Worm (Caenorhabditis elegans) whole organism, L3 larva: Measurements from ENCODE around the gene ncs-3.

Source experiments
- jun-1 ChIP-seq: fragments of 150-350 bp; optimal IDR thresholded peaks from 2 replicates; lab custom pipeline; 2014; ENCODE audit warnings: missing biosample characterization, missing genetic modification reagents, missing genetic modification characterization
- nhr-12 ChIP-seq: fragments of 150-350 bp; optimal IDR thresholded peaks from 2 replicates; lab custom pipeline; 2014; ENCODE audit warnings: missing biosample characterization, missing genetic modification characterization
- nhr-76 ChIP-seq: fragments of 150-350 bp; sonication (generic microtip); optimal IDR thresholded peaks from 5 replicates; lab custom pipeline; 2014; ENCODE audit warnings: missing biosample characterization, missing genetic modification characterization
- sea-2 ChIP-seq: fragments of 150-350 bp; sonication (generic microtip); optimal IDR thresholded peaks from 4 replicates; lab custom pipeline; 2014; ENCODE audit warnings: missing biosample characterization, missing genetic modification reagents, missing genetic modification characterization
- ztf-11 ChIP-seq: fragments of 150-350 bp; optimal IDR thresholded peaks from 2 replicates; lab custom pipeline; 2014; ENCODE audit warnings: missing biosample characterization, missing genetic modification characterization

DNA sequence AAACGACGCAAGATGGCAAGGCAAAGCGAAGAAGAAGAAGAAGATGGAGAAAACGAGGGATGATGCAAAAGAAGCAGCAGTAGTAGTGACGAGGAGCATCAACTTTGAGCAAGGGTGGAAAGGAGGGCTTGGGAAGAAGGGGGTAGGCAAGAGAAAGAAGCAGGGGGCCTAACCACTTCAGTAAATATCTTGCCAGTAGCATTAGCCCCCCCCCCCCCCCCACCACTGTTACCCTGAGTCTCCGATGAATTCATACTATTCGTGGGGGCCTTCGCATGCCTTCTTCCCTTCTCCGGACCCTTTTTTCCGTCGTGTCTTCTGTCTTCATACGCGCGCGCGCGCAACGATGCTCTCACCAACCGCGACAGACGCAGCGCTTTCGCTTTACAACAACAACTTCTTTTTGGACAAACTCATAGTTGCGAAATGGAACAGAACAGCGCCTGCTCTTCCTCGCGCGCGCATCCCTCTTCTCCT lies 32.0 kb upstream of the ncs-3 start:
- no peak for TF ChIP-seq nhr-12 (tag; lab: Kevin White, UChicago)
- no peak for TF ChIP-seq ztf-11 (tag; lab: Kevin White, UChicago)
- TF ChIP-seq nhr-76 (tag; lab: Kevin White, UChicago) = no peak
- no peak for TF ChIP-seq sea-2 (GFP tag; lab: Kevin White, UChicago)
- no peak for TF ChIP-seq jun-1 (tag; lab: Kevin White, UChicago)
